Worm (Caenorhabditis elegans) whole organism, L1 larva: ENCODE data around the gene Y116A8C.27.

Experiments used
- C04F5.9 ChIP-seq: sonication (generic microtip); optimal IDR thresholded peaks from 2 replicates; lab custom pipeline; 2016; ENCODE audit warnings: missing genetic modification characterization, missing compliant biosample characterization
- aha-1 ChIP-seq: fragments of 150-350 bp; optimal IDR thresholded peaks from 2 replicates; lab custom pipeline; 2014; ENCODE audit warnings: missing biosample characterization, missing genetic modification characterization
- alr-1 ChIP-seq: fragments of 200-800 bp; sonication (Bioruptor generic); optimal IDR thresholded peaks from 2 replicates; lab custom pipeline; 2018; ENCODE audit warnings: borderline replicate concordance, mild to moderate bottlenecking, missing genetic modification characterization, missing compliant biosample characterization
- aly-2 ChIP-seq: fragments of 150-350 bp; optimal IDR thresholded peaks from 2 replicates; lab custom pipeline; 2014; ENCODE audit warnings: missing biosample characterization, missing genetic modification characterization
- ama-1 ChIP-seq: fragments of 150-350 bp; optimal IDR thresholded peaks from 2 replicates; lab custom pipeline; 2014
- ceh-63 ChIP-seq: fragments of 200-800 bp; sonication (Bioruptor generic); optimal IDR thresholded peaks from 2 replicates; lab custom pipeline; 2018; ENCODE audit warnings: mild to moderate bottlenecking, missing genetic modification characterization, missing compliant biosample characterization
- ceh-82 ChIP-seq, 3 experiments: fragments of 150-350 bp in 1 of 3; sonication (generic microtip) in 2 of 3; optimal IDR thresholded peaks; 2 replicates each; lab custom pipeline; 2014 to 2017; ENCODE audit warnings: missing biosample characterization in 3 of 3, missing genetic modification characterization in 3 of 3
- ceh-90 ChIP-seq: sonication (generic microtip); optimal IDR thresholded peaks from 2 replicates; lab custom pipeline; 2016; ENCODE audit warnings: missing genetic modification characterization, missing compliant biosample characterization
- dpl-1 ChIP-seq, 3 experiments: fragments of 150-350 bp in 2 of 3; sonication (generic microtip) in 1 of 3; optimal IDR thresholded peaks; 2 replicates each; lab custom pipeline; 2014 to 2017; ENCODE audit warnings: missing biosample characterization in 3 of 3, missing genetic modification characterization in 3 of 3, missing genetic modification reagents in 3 of 3
- dsc-1 ChIP-seq: sonication (generic microtip); optimal IDR thresholded peaks from 2 replicates; lab custom pipeline; 2016; ENCODE audit warnings: mild to moderate bottlenecking, missing genetic modification characterization, missing compliant biosample characterization
- efl-1 ChIP-seq, 4 experiments: fragments of 150-350 bp; optimal IDR thresholded peaks in 3 of 4; peaks in 1 of 4; 1 replicate in 1 of 4; 2 replicates in 3 of 4; lab custom pipeline; 2014; ENCODE audit warnings: missing biosample characterization in 2 of 4, missing genetic modification characterization in 2 of 4, missing genetic modification reagents in 2 of 4
- egl-13 ChIP-seq: sonication (generic microtip); optimal IDR thresholded peaks from 2 replicates; lab custom pipeline; 2016; ENCODE audit warnings: missing genotype, missing genetic modification reagents, missing genetic modification characterization, missing compliant biosample characterization
- egl-27 ChIP-seq, 2 experiments: fragments of 150-350 bp in 1 of 2; sonication (generic microtip); optimal IDR thresholded peaks; 3 replicates each; lab custom pipeline; 2017 to 2018; ENCODE audit warnings: missing biosample characterization in 2 of 2, missing genetic modification characterization in 2 of 2, missing genetic modification reagents in 2 of 2
- ets-5 ChIP-seq: fragments of 200-800 bp; sonication (Bioruptor generic); IDR thresholded peaks from 2 replicates; pipeline ENCODE4 v1.3.6; 2022; ENCODE audit warnings: missing genetic modification characterization, missing compliant biosample characterization
- fkh-10 ChIP-seq: sonication (generic microtip); optimal IDR thresholded peaks from 2 replicates; lab custom pipeline; 2017; ENCODE audit warnings: missing biosample characterization, missing genetic modification reagents, missing genetic modification characterization
- fkh-8 ChIP-seq: sonication (generic microtip); optimal IDR thresholded peaks from 2 replicates; lab custom pipeline; 2016; ENCODE audit warnings: mild to moderate bottlenecking, missing genetic modification characterization, missing compliant biosample characterization
- fos-1 ChIP-seq: fragments of 150-350 bp; optimal IDR thresholded peaks from 2 replicates; lab custom pipeline; 2014; ENCODE audit warnings: missing biosample characterization, missing genetic modification characterization
- grh-1 ChIP-seq: fragments of 200-800 bp; sonication (Bioruptor generic); IDR thresholded peaks from 2 replicates; pipeline ENCODE4 v1.3.6; 2022; ENCODE audit warnings: missing genetic modification reagents, missing genetic modification characterization, missing compliant biosample characterization
- jun-1 ChIP-seq: fragments of 150-350 bp; optimal IDR thresholded peaks from 2 replicates; lab custom pipeline; 2014; ENCODE audit warnings: missing biosample characterization, missing genetic modification reagents, missing genetic modification characterization
- lin-14 ChIP-seq: fragments of 200-800 bp; sonication (Bioruptor generic); optimal IDR thresholded peaks from 2 replicates; lab custom pipeline; 2018; ENCODE audit warnings: mild to moderate bottlenecking, missing genetic modification characterization, moderate library complexity, missing compliant biosample characterization
- lin-35 ChIP-seq, 2 experiments: fragments of 150-350 bp; optimal IDR thresholded peaks; 2 replicates each; lab custom pipeline; 2014; ENCODE audit warnings: missing biosample characterization in 2 of 2, missing genetic modification characterization in 2 of 2, missing genetic modification reagents in 2 of 2
- lin-39 ChIP-seq: fragments of 150-350 bp; optimal IDR thresholded peaks from 2 replicates; lab custom pipeline; 2014; ENCODE audit warnings: missing biosample characterization, missing genetic modification reagents, missing genetic modification characterization
- lir-3 ChIP-seq: sonication (generic microtip); optimal IDR thresholded peaks from 2 replicates; lab custom pipeline; 2016; ENCODE audit warnings: mild to moderate bottlenecking, missing genetic modification characterization, moderate library complexity, missing compliant biosample characterization; ENCODE audit not compliant: poor library complexity
- lsy-2 ChIP-seq, 2 experiments: fragments of 150-350 bp; optimal IDR thresholded peaks; 2 replicates each; lab custom pipeline; 2014; ENCODE audit warnings: missing biosample characterization in 2 of 2, missing genetic modification characterization in 2 of 2
- mef-2 ChIP-seq: fragments of 150-350 bp; optimal IDR thresholded peaks from 2 replicates; lab custom pipeline; 2014; ENCODE audit warnings: missing biosample characterization, missing genetic modification characterization
- nhr-11 ChIP-seq: fragments of 150-350 bp; optimal IDR thresholded peaks from 2 replicates; lab custom pipeline; 2014; ENCODE audit warnings: missing biosample characterization, missing genetic modification characterization
- nhr-12 ChIP-seq: sonication (generic microtip); optimal IDR thresholded peaks from 2 replicates; lab custom pipeline; 2017; ENCODE audit warnings: missing biosample characterization, missing genetic modification characterization
- nhr-19 ChIP-seq: fragments of 200-800 bp; sonication (Bioruptor generic); conservative IDR thresholded peaks from 2 replicates; pipeline ENCODE4 v1.3.6; 2022; ENCODE audit warnings: missing genetic modification characterization, missing compliant biosample characterization
- nhr-237 ChIP-seq: fragments of 150-350 bp; optimal IDR thresholded peaks from 2 replicates; lab custom pipeline; 2014; ENCODE audit warnings: missing biosample characterization, missing genetic modification characterization
- nhr-71 ChIP-seq: sonication (generic microtip); optimal IDR thresholded peaks from 2 replicates; lab custom pipeline; 2016; ENCODE audit warnings: mild to moderate bottlenecking, missing genetic modification characterization, moderate library complexity, missing compliant biosample characterization
- nhr-76 ChIP-seq: sonication (generic microtip); optimal IDR thresholded peaks from 2 replicates; lab custom pipeline; 2017; ENCODE audit warnings: missing biosample characterization, missing genetic modification characterization
- nhr-77 ChIP-seq: fragments of 150-350 bp; optimal IDR thresholded peaks from 2 replicates; lab custom pipeline; 2014; ENCODE audit warnings: missing biosample characterization, missing genetic modification characterization
- nhr-90 ChIP-seq: sonication (generic microtip); optimal IDR thresholded peaks from 2 replicates; lab custom pipeline; 2016; ENCODE audit warnings: mild to moderate bottlenecking, missing genetic modification characterization, missing compliant biosample characterization; ENCODE audit not compliant: poor library complexity
- pqm-1 ChIP-seq: sonication (generic microtip); optimal IDR thresholded peaks from 3 replicates; lab custom pipeline; 2017; ENCODE audit warnings: missing biosample characterization, missing genetic modification characterization
- snpc-4 ChIP-seq: fragments of 150-350 bp; optimal IDR thresholded peaks from 2 replicates; lab custom pipeline; 2014; ENCODE audit warnings: missing biosample characterization, missing genetic modification characterization
- snu-23 ChIP-seq: sonication (generic microtip); optimal IDR thresholded peaks from 2 replicates; lab custom pipeline; 2016; ENCODE audit warnings: missing genetic modification characterization, missing compliant biosample characterization
- sptf-1 ChIP-seq: fragments of 150-350 bp; optimal IDR thresholded peaks from 2 replicates; lab custom pipeline; 2014; ENCODE audit warnings: missing biosample characterization, missing genetic modification characterization
- sup-37 ChIP-seq: fragments of 200-800 bp; sonication (Bioruptor generic); optimal IDR thresholded peaks from 2 replicates; lab custom pipeline; 2018; ENCODE audit warnings: mild to moderate bottlenecking, missing genetic modification characterization, missing compliant biosample characterization
- swsn-7 ChIP-seq: sonication (generic microtip); optimal IDR thresholded peaks from 2 replicates; lab custom pipeline; 2016; ENCODE audit warnings: missing genetic modification characterization, missing compliant biosample characterization
- tbx-2 ChIP-seq: sonication (generic microtip); optimal IDR thresholded peaks from 2 replicates; lab custom pipeline; 2016; ENCODE audit warnings: missing genetic modification characterization, missing compliant biosample characterization
- tlp-1 ChIP-seq: fragments of 150-350 bp; optimal IDR thresholded peaks from 2 replicates; lab custom pipeline; 2014; ENCODE audit warnings: missing biosample characterization, missing genetic modification characterization
- unc-130 ChIP-seq: fragments of 150-350 bp; optimal IDR thresholded peaks from 2 replicates; lab custom pipeline; 2017; ENCODE audit warnings: missing biosample characterization, missing genetic modification characterization, inconsistent platforms
- unc-30 ChIP-seq: sonication (generic microtip); optimal IDR thresholded peaks from 2 replicates; lab custom pipeline; 2017; ENCODE audit warnings: missing biosample characterization, missing genetic modification characterization
- unc-62 ChIP-seq: fragments of 150-350 bp; optimal IDR thresholded peaks from 2 replicates; lab custom pipeline; 2014; ENCODE audit warnings: missing biosample characterization, missing genetic modification reagents, missing genetic modification characterization
- unc-98 ChIP-seq: fragments of 200-800 bp; sonication (Bioruptor generic); IDR thresholded peaks from 2 replicates; pipeline ENCODE4 v1.3.6; 2022; ENCODE audit warnings: missing genetic modification characterization, missing compliant biosample characterization
- vab-15 ChIP-seq: sonication (generic microtip); optimal IDR thresholded peaks from 2 replicates; lab custom pipeline; 2017; ENCODE audit warnings: missing genotype, mild to moderate bottlenecking, missing genetic modification characterization, missing compliant biosample characterization
- xbp-1 ChIP-seq: sonication (generic microtip); optimal IDR thresholded peaks from 2 replicates; lab custom pipeline; 2016; ENCODE audit warnings: missing genetic modification characterization, missing compliant biosample characterization

The Y116A8C.27 gene

DNA sequence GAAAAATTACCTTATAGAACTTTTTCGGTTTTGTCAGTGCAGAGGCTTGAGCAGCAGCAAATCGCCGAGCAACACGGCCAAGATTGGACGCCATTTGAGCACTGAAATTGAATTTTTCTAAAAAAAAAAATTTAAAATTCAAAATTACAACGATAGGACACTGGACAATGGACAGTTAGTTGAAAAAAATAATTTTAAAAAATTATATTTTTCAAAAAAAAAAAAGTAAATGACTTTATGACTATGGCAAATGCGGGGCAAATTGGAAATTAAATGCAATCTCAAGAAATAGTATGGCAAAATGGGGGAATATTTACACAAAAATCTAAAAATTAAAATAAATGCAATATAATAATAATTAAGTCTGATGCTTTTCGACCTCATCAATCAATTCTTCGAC lies at the start of gene Y116A8C.27:
Gene Y116A8C.27, minus strand, starts transcription at position 101 of the 400 bp plus-strand sequence.
- no peak for TF ChIP-seq sptf-1
- no peak for TF ChIP-seq jun-1 (tag; lab: Kevin White, UChicago)
- TF ChIP-seq nhr-71 (tag; lab: Kevin White, UChicago): no peak
- no peak for TF ChIP-seq lin-14 (GFP tag; lab: Kevin White, UChicago)
- TF ChIP-seq dpl-1 (GFP tag; optimal IDR thresholded peaks at IDR 0.05; lab: Kevin White, UChicago): no peak
- TF ChIP-seq fos-1 (tag; lab: Kevin White, UChicago): no peak
- TF ChIP-seq lin-39: no peak
- no peak for TF ChIP-seq ama-1 (lab: Kevin White, UChicago)
- TF ChIP-seq aly-2 (tag; lab: Kevin White, UChicago): no peak
- no peak for TF ChIP-seq egl-27 (tag; optimal IDR thresholded peaks at IDR 0.05; lab: Kevin White, UChicago)
- no peak for TF ChIP-seq ceh-63 (GFP tag; lab: Kevin White, UChicago)
- TF ChIP-seq alr-1 (tag; lab: Kevin White, UChicago): no peak
- no peak for TF ChIP-seq snpc-4 (tag; lab: Kevin White, UChicago)
- no peak for TF ChIP-seq dsc-1 (tag; lab: Kevin White, UChicago)
- TF ChIP-seq nhr-76 (tag; lab: Kevin White, UChicago): no peak
- no peak for TF ChIP-seq nhr-12 (tag; lab: Kevin White, UChicago)
- no peak for TF ChIP-seq unc-130

DNA sequence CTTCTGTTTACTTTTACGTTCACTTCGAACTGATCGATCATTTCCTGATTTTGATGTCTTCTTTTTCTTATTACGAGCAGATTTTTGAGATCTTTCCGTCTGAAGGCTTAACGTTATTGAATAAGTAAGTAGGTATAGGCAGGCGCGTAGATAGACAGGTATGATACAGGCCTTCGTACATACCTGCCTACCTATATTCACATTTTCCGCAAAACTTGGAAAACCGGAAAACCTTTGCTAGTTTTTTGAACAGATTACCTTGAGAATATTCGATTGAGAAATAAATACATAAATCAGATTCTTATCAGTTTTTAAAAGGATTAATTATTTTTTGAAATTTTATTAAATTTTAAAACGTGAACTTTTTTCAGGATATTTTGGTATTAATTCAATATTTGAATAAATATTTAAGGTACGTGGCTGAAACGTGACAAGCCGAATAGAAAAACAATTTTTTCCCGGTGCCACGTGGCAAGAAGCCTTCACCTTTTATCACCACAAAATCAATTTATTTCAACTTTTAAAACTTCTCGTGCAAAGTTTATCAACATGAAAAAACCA lies 35.0 kb upstream of the Y116A8C.27 start, which contains the start of the genes Y116A8C.37 and Y116A8C.38:
Gene Y116A8C.37, minus strand, starts transcription at position 101 of the 561 bp plus-strand sequence.
Gene Y116A8C.38, plus strand, starts transcription at position 511 of the 561 bp plus-strand sequence.
- TF ChIP-seq egl-27 (tag; optimal IDR thresholded peaks at IDR 0.05; lab: Kevin White, UChicago): no peak
- TF ChIP-seq lsy-2 (tag; optimal IDR thresholded peaks at IDR 0.05; lab: Kevin White, UChicago): no peak
- no peak for TF ChIP-seq swsn-7
- TF ChIP-seq alr-1 (tag; lab: Kevin White, UChicago): no peak
- TF ChIP-seq nhr-11: no peak
- TF ChIP-seq unc-130: no peak
- TF ChIP-seq aha-1 (tag; lab: Kevin White, UChicago): no peak
- no peak for TF ChIP-seq lin-14 (GFP tag; lab: Kevin White, UChicago)
- TF ChIP-seq egl-13 (tag; lab: Kevin White, UChicago): no peak
- no peak for TF ChIP-seq ets-5 (GFP tag; lab: Robert Waterston, UW)
- TF ChIP-seq xbp-1 (tag; lab: Kevin White, UChicago): no peak
- no peak for TF ChIP-seq sup-37 (GFP tag; lab: Kevin White, UChicago)
- TF ChIP-seq nhr-90 (tag; lab: Kevin White, UChicago): no peak
- TF ChIP-seq vab-15 (tag; lab: Kevin White, UChicago): no peak
- no peak for TF ChIP-seq sptf-1
- TF ChIP-seq nhr-19: no peak
- no peak for TF ChIP-seq grh-1 (GFP tag; lab: Robert Waterston, UW)
- TF ChIP-seq unc-30: no peak
- no peak for TF ChIP-seq ceh-82 (tag; optimal IDR thresholded peaks at IDR 0.05; lab: Kevin White, UChicago)
- TF ChIP-seq snpc-4 (tag; lab: Kevin White, UChicago): no peak

DNA sequence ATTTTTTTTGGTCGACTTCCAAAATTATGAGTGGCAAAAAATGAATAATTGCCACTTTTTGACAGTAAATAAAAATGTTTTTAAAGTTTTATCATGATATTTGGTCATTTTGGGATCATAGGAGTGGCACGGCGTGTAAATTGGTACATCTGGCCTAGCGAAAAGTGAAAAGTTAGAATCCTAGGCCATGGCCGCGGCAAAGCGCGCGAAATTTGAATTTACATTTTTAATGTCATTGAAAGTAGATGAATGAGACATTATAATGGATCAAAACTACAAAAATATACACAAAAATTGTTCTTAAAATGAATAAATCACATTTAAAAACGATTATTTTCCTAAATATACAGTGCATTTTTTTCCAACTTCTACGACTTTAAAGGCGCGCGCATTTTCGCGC lies 30.4 kb upstream of the Y116A8C.27 start:
- TF ChIP-seq tlp-1: no peak
- TF ChIP-seq lin-35 (GFP tag; optimal IDR thresholded peaks at IDR 0.05; lab: Kevin White, UChicago): peak in 1 of 2 experiments; percentile 26
- TF ChIP-seq nhr-77 (tag; lab: Kevin White, UChicago): no peak
- peak; percentile 16 to 50 for TF ChIP-seq efl-1 (optimal IDR thresholded peaks at IDR 0.05; lab: Kevin White, UChicago)
- peak; percentile 60 to 93 for TF ChIP-seq efl-1 (GFP tag; optimal IDR thresholded peaks at IDR 0.05 in 1 of 2; lab: Kevin White, UChicago)
- peak; percentile 28 for TF ChIP-seq ceh-90 (tag; lab: Kevin White, UChicago)
- no peak for TF ChIP-seq snu-23 (GFP tag; lab: Kevin White, UChicago)
- TF ChIP-seq fkh-10 (GFP tag; lab: Kevin White, UChicago): no peak
- no peak for TF ChIP-seq aha-1 (tag; lab: Kevin White, UChicago)
- no peak for TF ChIP-seq unc-98
- no peak for TF ChIP-seq tbx-2 (tag; lab: Kevin White, UChicago)
- TF ChIP-seq lir-3: no peak
- TF ChIP-seq swsn-7: no peak
- no peak for TF ChIP-seq C04F5.9 (tag; lab: Kevin White, UChicago)
- no peak for TF ChIP-seq unc-62 (GFP tag; lab: Kevin White, UChicago)
- TF ChIP-seq nhr-237 (tag; lab: Kevin White, UChicago): no peak
- no peak for TF ChIP-seq fkh-8 (tag; lab: Kevin White, UChicago)
- TF ChIP-seq mef-2: no peak
- no peak for TF ChIP-seq pqm-1 (tag; lab: Kevin White, UChicago)
- TF ChIP-seq dpl-1 (GFP tag; optimal IDR thresholded peaks at IDR 0.05; lab: Kevin White, UChicago): peak in 2 of 3 experiments; percentile 39 to 57
